Worm (Caenorhabditis elegans): ENCODE measurements around the gene swsn-7.
A peak's percentile ranks its signal among the peaks of the same experiment; 100 is the strongest.

Gene swsn-7

ce11 chrII:8075324-8075810 is 47.8 kb upstream of the swsn-7 start, which contains the start of gene K02C4.2 (continued):
- TF ChIP-seq nhr-41 (GFP tag; IDR thresholded peaks at IDR 0.05) (0 out of 2 replicates have a peak, but pooled peaks have one; percentile 53), D1046.2 (GFP tag; IDR thresholded peaks at IDR 0.05) (peak; percentile 88), lin-29 (GFP tag; IDR thresholded peaks at IDR 0.05) (0 out of 2 replicates have a peak, but pooled peaks have one; percentile 40), ceh-62 (tag; optimal IDR thresholded peaks at IDR 0.05) (no peak), nhr-48 (tag; optimal IDR thresholded peaks at IDR 0.05) (peak; percentile 79), ctbp-1 (GFP tag; IDR thresholded peaks at IDR 0.05) (peak; percentile 47; the same call in 1 of the 2 replicates), egl-27 (tag; optimal IDR thresholded peaks at IDR 0.05) (no peak), lin-13 (GFP tag; optimal IDR thresholded peaks at IDR 0.05) (peak; percentile 73), mxl-3 (GFP tag; optimal IDR thresholded peaks at IDR 0.05) (peak; percentile 86), nhr-6 (tag; optimal IDR thresholded peaks at IDR 0.05) (peak; percentile 76), daf-12 (tag; optimal IDR thresholded peaks at IDR 0.05) (no peak), unc-130 (GFP tag; optimal IDR thresholded peaks at IDR 0.05) (peak; percentile 40), nhr-11 (tag; optimal IDR thresholded peaks at IDR 0.05) (no peak), mdt-29 (GFP tag; IDR thresholded peaks at IDR 0.05) (peak; percentile 55; the same call in 1 of the 2 replicates), R02D3.7 (tag; optimal IDR thresholded peaks at IDR 0.05) (peak; percentile 41), vab-7 (GFP tag; IDR thresholded peaks at IDR 0.05) (peak; percentile 80), lir-3 (tag; optimal IDR thresholded peaks at IDR 0.05) (peak; percentile 64), pqm-1 (tag; optimal IDR thresholded peaks at IDR 0.05) (peak; percentile 28), unc-62 (GFP tag; optimal IDR thresholded peaks at IDR 0.05 in 1 of 2) (no peak), unc-62 (tag; optimal IDR thresholded peaks at IDR 0.05) (no peak)

- TF ChIP-seq hlh-11 (tag; optimal IDR thresholded peaks at IDR 0.05), result peak; percentile 38
- peak; percentile 36; the same call in 1 of the 2 replicates for TF ChIP-seq dmd-6 (GFP tag; IDR thresholded peaks at IDR 0.05)
- TF ChIP-seq nhr-48 (tag; optimal IDR thresholded peaks at IDR 0.05), result no peak
- TF ChIP-seq nhr-77 (tag; optimal IDR thresholded peaks at IDR 0.05), result no peak
- TF ChIP-seq spr-3 (GFP tag; optimal IDR thresholded peaks at IDR 0.05), result no peak
- TF ChIP-seq unc-39 (tag; optimal IDR thresholded peaks at IDR 0.05), result no peak
- TF ChIP-seq saeg-2 (GFP tag; IDR thresholded peaks at IDR 0.05), result no peak
- peak; percentile 2 for TF ChIP-seq hlh-30 (tag; optimal IDR thresholded peaks at IDR 0.05; ENCODE audit: insufficient read depth)
- TF ChIP-seq jun-1 (tag; optimal IDR thresholded peaks at IDR 0.05), result no peak
- peak; percentile 7 for TF ChIP-seq nhr-28 (tag; optimal IDR thresholded peaks at IDR 0.05)
- no peak for TF ChIP-seq daf-16 (GFP tag; optimal IDR thresholded peaks at IDR 0.05)
- TF ChIP-seq daf-16 (tag; optimal IDR thresholded peaks at IDR 0.05), result peak; percentile 91
- TF ChIP-seq dve-1 (tag; optimal IDR thresholded peaks at IDR 0.05; ENCODE audit: insufficient read depth), result peak; percentile 77
- TF ChIP-seq dmd-8 (GFP tag; IDR thresholded peaks at IDR 0.05), result no peak
- TF ChIP-seq lin-29 (GFP tag; IDR thresholded peaks at IDR 0.05), result no peak
- no peak for TF ChIP-seq attf-4 (tag; optimal IDR thresholded peaks at IDR 0.05)
- TF ChIP-seq php-3 (GFP tag; IDR thresholded peaks at IDR 0.05), result 0 out of 2 replicates have a peak, but pooled peaks have one; percentile 31
- TF ChIP-seq lin-1 (GFP tag; IDR thresholded peaks at IDR 0.05), result no peak
- TF ChIP-seq nhr-25 (tag; optimal IDR thresholded peaks at IDR 0.05; ENCODE audit: borderline replicate concordance, insufficient read depth), result no peak
- TF ChIP-seq zfp-2 (tag; optimal IDR thresholded peaks at IDR 0.05), result no peak
- TF ChIP-seq nhr-41 (GFP tag; IDR thresholded peaks at IDR 0.05), result no peak
- TF ChIP-seq Y48G9A.11 (GFP tag; IDR thresholded peaks at IDR 0.05), result no peak
- no peak for TF ChIP-seq R02D3.7 (tag; optimal IDR thresholded peaks at IDR 0.05)
- TF ChIP-seq mes-2 (tag; optimal IDR thresholded peaks at IDR 0.05; ENCODE audit: poor library complexity, severe bottlenecking), result no peak
- TF ChIP-seq vab-7 (GFP tag; IDR thresholded peaks at IDR 0.05), result no peak
- no peak for TF ChIP-seq D1046.2 (GFP tag; IDR thresholded peaks at IDR 0.05)
- TF ChIP-seq F44E2.7 (GFP tag; IDR thresholded peaks at IDR 0.05), result no peak
- TF ChIP-seq zip-11 (GFP tag; IDR thresholded peaks at IDR 0.05), result no peak
- no peak for TF ChIP-seq zag-1 (tag; optimal IDR thresholded peaks at IDR 0.05)
- TF ChIP-seq lsy-2 (tag; optimal IDR thresholded peaks at IDR 0.05), result no peak
- no peak for TF ChIP-seq lin-38 (GFP tag; IDR thresholded peaks at IDR 0.05)
- no peak for TF ChIP-seq daf-19 (GFP tag; conservative IDR thresholded peaks at IDR 0.05)
- TF ChIP-seq daf-12 (tag; optimal IDR thresholded peaks at IDR 0.05), result no peak
Observed at ce11 chrII:8074058-8074457, 46.5 kb upstream of the swsn-7 start.
